Fruit fly (Drosophila melanogaster) whole organism, prepupa: ENCODE data around the gene CG15368.

Experiments used
- CG10631 ChIP-seq: fragments of 200-800 bp; sonication (Bioruptor generic); optimal IDR thresholded peaks from 2 replicates; lab custom pipeline; 2016; ENCODE audit warnings: missing biosample characterization, missing genetic modification characterization
- CG11294 ChIP-seq: fragments of 200-800 bp; sonication (Bioruptor generic); IDR thresholded peaks from 2 replicates; pipeline ENCODE4 v1.3.6; 2022; ENCODE audit warnings: missing biosample characterization, missing genetic modification characterization
- CG11762 ChIP-seq: fragments of 200-800 bp; sonication (Bioruptor generic); optimal IDR thresholded peaks from 3 replicates; lab custom pipeline; 2016; ENCODE audit warnings: missing biosample characterization, missing genetic modification characterization; ENCODE audit not compliant: insufficient read depth
- CG11902 ChIP-seq: fragments of 200-800 bp; sonication (Bioruptor generic); optimal IDR thresholded peaks from 3 replicates; lab custom pipeline; 2016; ENCODE audit warnings: missing biosample characterization, missing genetic modification characterization
- CG15336 ChIP-seq: fragments of 200-800 bp; sonication (Bioruptor generic); IDR thresholded peaks from 2 replicates; pipeline ENCODE4 v1.3.6; 2022; ENCODE audit warnings: missing biosample characterization, missing genetic modification characterization
- CG3032 ChIP-seq: fragments of 200-800 bp; optimal IDR thresholded peaks from 2 replicates; lab custom pipeline; 2019; ENCODE audit warnings: missing biosample characterization, mild to moderate bottlenecking, missing genetic modification characterization, moderate library complexity
- CG31627 ChIP-seq: fragments of 200-800 bp; sonication (Bioruptor generic); optimal IDR thresholded peaks from 3 replicates; lab custom pipeline; 2016; ENCODE audit warnings: missing biosample characterization, missing genetic modification characterization
- CG34406 ChIP-seq: fragments of 200-800 bp; sonication (Bioruptor generic); optimal IDR thresholded peaks from 3 replicates; lab custom pipeline; 2016; ENCODE audit warnings: missing biosample characterization, missing genetic modification characterization
- CG3919 ChIP-seq: fragments of 200-800 bp; sonication (Bioruptor generic); optimal IDR thresholded peaks from 3 replicates; lab custom pipeline; 2016; ENCODE audit warnings: missing biosample characterization, missing genetic modification characterization
- CG4318 ChIP-seq: fragments of 200-800 bp; sonication (Bioruptor generic); optimal IDR thresholded peaks from 3 replicates; lab custom pipeline; 2017; ENCODE audit warnings: missing biosample characterization, mild to moderate bottlenecking, missing genetic modification characterization
- CG6163 ChIP-seq: fragments of 200-800 bp; sonication (Bioruptor generic); IDR thresholded peaks from 3 replicates; pipeline ENCODE4 v1.3.6; 2022; ENCODE audit warnings: missing biosample characterization, missing genetic modification characterization
- CG6276 ChIP-seq: fragments of 200-800 bp; sonication (Bioruptor generic); optimal IDR thresholded peaks from 2 replicates; lab custom pipeline; 2017; ENCODE audit warnings: missing biosample characterization, mild to moderate bottlenecking, missing genetic modification characterization
- CG6792 ChIP-seq: fragments of 200-800 bp; sonication (Bioruptor generic); optimal IDR thresholded peaks from 3 replicates; lab custom pipeline; 2016; ENCODE audit warnings: missing biosample characterization, missing genetic modification characterization
- CG6808 ChIP-seq: fragments of 200-800 bp; sonication (Bioruptor generic); optimal IDR thresholded peaks from 3 replicates; lab custom pipeline; 2017; ENCODE audit warnings: missing biosample characterization, missing genetic modification characterization, mild to moderate bottlenecking, moderate library complexity, missing genetic modification reagents
- CG6854 ChIP-seq: fragments of 200-800 bp; sonication (Bioruptor generic); optimal IDR thresholded peaks from 2 replicates; lab custom pipeline; 2017; ENCODE audit warnings: missing biosample characterization, mild to moderate bottlenecking, missing genetic modification characterization
- CG7368 ChIP-seq: fragments of 200-800 bp; sonication (Bioruptor generic); optimal IDR thresholded peaks from 3 replicates; lab custom pipeline; 2016; ENCODE audit warnings: missing biosample characterization, missing genetic modification characterization
- CG8119 ChIP-seq: fragments of 200-800 bp; sonication (Bioruptor generic); IDR thresholded peaks from 3 replicates; pipeline ENCODE4 v1.3.6; 2022; ENCODE audit warnings: missing biosample characterization, missing genetic modification characterization
- CG8319 ChIP-seq: fragments of 200-800 bp; sonication (Bioruptor generic); optimal IDR thresholded peaks from 3 replicates; lab custom pipeline; 2016; ENCODE audit warnings: missing biosample characterization, missing genetic modification characterization
- CG8632 ChIP-seq: fragments of 200-800 bp; sonication (Bioruptor generic); optimal IDR thresholded peaks from 3 replicates; lab custom pipeline; 2016; ENCODE audit warnings: missing biosample characterization, missing genetic modification characterization
- Eip78C ChIP-seq: fragments of 200-800 bp; sonication (Bioruptor generic); peaks from one replicate; lab custom pipeline; 2016; ENCODE audit warnings: missing biosample characterization, missing genetic modification characterization
- Eip93F ChIP-seq: fragments of 200-800 bp; sonication (Bioruptor generic); optimal IDR thresholded peaks from 2 replicates; lab custom pipeline; 2016; ENCODE audit warnings: missing biosample characterization, mild to moderate bottlenecking, missing genetic modification characterization
- Ets96B ChIP-seq: fragments of 200-800 bp; optimal IDR thresholded peaks from 2 replicates; lab custom pipeline; 2019; ENCODE audit warnings: missing biosample characterization, mild to moderate bottlenecking, missing genetic modification characterization, moderate library complexity
- Gug ChIP-seq: fragments of 200-800 bp; sonication (Bioruptor generic); IDR thresholded peaks from 2 replicates; pipeline ENCODE4 v1.3.6; 2022; ENCODE audit warnings: missing biosample characterization, missing genetic modification characterization
- Hr39 ChIP-seq: fragments of 200-800 bp; sonication (Bioruptor generic); optimal IDR thresholded peaks from 2 replicates; lab custom pipeline; 2016; ENCODE audit warnings: missing biosample characterization, missing genetic modification characterization
- Lpt ChIP-seq: fragments of 200-800 bp; sonication (Bioruptor generic); optimal IDR thresholded peaks from 3 replicates; lab custom pipeline; 2016; ENCODE audit warnings: missing biosample characterization, missing genetic modification characterization
- Met ChIP-seq: fragments of 200-800 bp; sonication (Bioruptor generic); optimal IDR thresholded peaks from 3 replicates; lab custom pipeline; 2016; ENCODE audit warnings: missing biosample characterization, missing genetic modification characterization
- OdsH ChIP-seq: fragments of 200-800 bp; sonication (Bioruptor generic); optimal IDR thresholded peaks from 3 replicates; lab custom pipeline; 2016; ENCODE audit warnings: missing biosample characterization, missing genetic modification characterization
- Smox ChIP-seq: fragments of 200-800 bp; sonication (Bioruptor generic); optimal IDR thresholded peaks from 3 replicates; lab custom pipeline; 2016; ENCODE audit warnings: missing biosample characterization, missing genetic modification characterization
- Sox14 ChIP-seq: fragments of 200-800 bp; sonication (Bioruptor generic); optimal IDR thresholded peaks from 3 replicates; lab custom pipeline; 2016; ENCODE audit warnings: missing biosample characterization, missing genetic modification characterization
- Sox15 ChIP-seq: fragments of 200-800 bp; sonication (Bioruptor generic); optimal IDR thresholded peaks from 3 replicates; lab custom pipeline; 2016; ENCODE audit warnings: missing biosample characterization, missing genetic modification characterization
- cyc ChIP-seq: fragments of 200-800 bp; sonication (Bioruptor generic); optimal IDR thresholded peaks from 3 replicates; lab custom pipeline; 2016; ENCODE audit warnings: missing biosample characterization, missing genetic modification characterization
- dac ChIP-seq: fragments of 200-800 bp; sonication (Bioruptor generic); optimal IDR thresholded peaks from 2 replicates; lab custom pipeline; 2017; ENCODE audit warnings: missing biosample characterization, mild to moderate bottlenecking, missing genetic modification characterization
- dsx ChIP-seq: fragments of 200-800 bp; optimal IDR thresholded peaks from 3 replicates; lab custom pipeline; 2019; ENCODE audit warnings: missing biosample characterization, mild to moderate bottlenecking, missing genetic modification characterization, moderate library complexity; ENCODE audit not compliant: poor library complexity, severe bottlenecking
- eg ChIP-seq: fragments of 200-800 bp; sonication (Bioruptor generic); IDR thresholded peaks from 3 replicates; pipeline ENCODE4 v1.3.6; 2022; ENCODE audit warnings: missing biosample characterization, missing genetic modification characterization
- esn ChIP-seq: fragments of 200-800 bp; sonication (Bioruptor generic); optimal IDR thresholded peaks from 2 replicates; lab custom pipeline; 2016; ENCODE audit warnings: missing biosample characterization, mild to moderate bottlenecking, missing genetic modification characterization, moderate library complexity
- fd59A ChIP-seq: fragments of 200-800 bp; sonication (Bioruptor generic); optimal IDR thresholded peaks from 2 replicates; lab custom pipeline; 2017; ENCODE audit warnings: missing biosample characterization, mild to moderate bottlenecking, missing genetic modification characterization, missing genetic modification reagents
- fd85E ChIP-seq: fragments of 200-800 bp; sonication (Bioruptor generic); optimal IDR thresholded peaks from 3 replicates; lab custom pipeline; 2016; ENCODE audit warnings: missing biosample characterization, missing genetic modification characterization
- lz ChIP-seq: fragments of 200-800 bp; sonication (Bioruptor generic); optimal IDR thresholded peaks from 3 replicates; lab custom pipeline; 2016; ENCODE audit warnings: missing biosample characterization, missing genetic modification characterization
- pdm3 ChIP-seq: fragments of 200-800 bp; sonication (Bioruptor generic); optimal IDR thresholded peaks from 3 replicates; lab custom pipeline; 2016; ENCODE audit warnings: missing biosample characterization, missing genetic modification characterization
- salr ChIP-seq, 2 experiments: fragments of 200-800 bp; sonication (Bioruptor generic); optimal IDR thresholded peaks; 3 replicates each; lab custom pipeline; 2016 to 2018; ENCODE audit warnings: missing biosample characterization in 2 of 2, missing genetic modification characterization in 2 of 2, mild to moderate bottlenecking in 1 of 2
- spab ChIP-seq: fragments of 200-800 bp; sonication (Bioruptor generic); optimal IDR thresholded peaks from 2 replicates; lab custom pipeline; 2017; ENCODE audit warnings: missing biosample characterization, mild to moderate bottlenecking, missing genetic modification characterization, missing genetic modification reagents
- ss ChIP-seq, 2 experiments: fragments of 200-800 bp; sonication (Bioruptor generic); optimal IDR thresholded peaks; 2 replicates in 1 of 2; 3 replicates in 1 of 2; lab custom pipeline; 2017 to 2018; ENCODE audit warnings: mild to moderate bottlenecking in 2 of 2, missing biosample characterization in 2 of 2, missing genetic modification characterization in 2 of 2, moderate library complexity in 1 of 2
- svp ChIP-seq: fragments of 200-800 bp; sonication (Bioruptor generic); peaks from one replicate; lab custom pipeline; 2016; ENCODE audit warnings: missing biosample characterization, missing genetic modification characterization
- vri ChIP-seq: fragments of 200-800 bp; sonication (Bioruptor generic); optimal IDR thresholded peaks from 3 replicates; lab custom pipeline; 2016; ENCODE audit warnings: missing biosample characterization, mild to moderate bottlenecking, missing genetic modification characterization

Gene CG15368

DNA sequence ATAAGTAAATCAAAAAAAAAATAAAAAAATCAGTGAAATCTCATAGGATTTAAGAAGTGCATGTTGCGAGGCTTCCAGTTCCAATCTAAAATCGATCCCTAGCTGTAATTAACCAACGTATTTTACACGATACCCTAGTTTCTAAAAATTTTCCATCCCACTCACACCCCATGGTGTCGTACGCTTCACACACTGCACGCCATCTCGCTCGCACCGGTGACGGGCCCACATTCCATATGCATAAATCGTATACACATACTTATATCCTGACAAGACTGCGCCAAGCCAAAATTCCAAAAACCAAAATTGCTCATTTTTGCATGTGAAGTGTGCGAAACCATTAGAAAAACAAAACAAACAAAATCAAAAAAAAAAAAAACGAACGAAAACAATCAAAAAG lies 39.4 kb downstream of the CG15368 start:
- TF ChIP-seq CG11902 (GFP tag; lab: Kevin White, UChicago): no peak
- peak; percentile 11 for TF ChIP-seq esn (GFP tag; lab: Kevin White, UChicago)
- TF ChIP-seq svp: no peak
- no peak for TF ChIP-seq ss (GFP tag; optimal IDR thresholded peaks at IDR 0.05; lab: Kevin White, UChicago)
- TF ChIP-seq dac (GFP tag; lab: Kevin White, UChicago): no peak
- TF ChIP-seq CG6276: no peak
- TF ChIP-seq CG6163: no peak
- no peak for TF ChIP-seq CG10631
- TF ChIP-seq salr (GFP tag; optimal IDR thresholded peaks at IDR 0.05; lab: Kevin White, UChicago): no peak
- TF ChIP-seq fd85E: no peak
- TF ChIP-seq CG4318 (GFP tag; lab: Kevin White, UChicago): no peak
- TF ChIP-seq Gug (GFP tag; lab: Robert Waterston, UW): no peak
- no peak for TF ChIP-seq CG6808 (GFP tag; lab: Kevin White, UChicago)
- no peak for TF ChIP-seq CG15336 (GFP tag; lab: Robert Waterston, UW)
- peak; percentile 41 for TF ChIP-seq Eip78C (GFP tag; lab: Kevin White, UChicago)
- no peak for TF ChIP-seq CG3032 (tag; lab: Kevin White, UChicago)

DNA sequence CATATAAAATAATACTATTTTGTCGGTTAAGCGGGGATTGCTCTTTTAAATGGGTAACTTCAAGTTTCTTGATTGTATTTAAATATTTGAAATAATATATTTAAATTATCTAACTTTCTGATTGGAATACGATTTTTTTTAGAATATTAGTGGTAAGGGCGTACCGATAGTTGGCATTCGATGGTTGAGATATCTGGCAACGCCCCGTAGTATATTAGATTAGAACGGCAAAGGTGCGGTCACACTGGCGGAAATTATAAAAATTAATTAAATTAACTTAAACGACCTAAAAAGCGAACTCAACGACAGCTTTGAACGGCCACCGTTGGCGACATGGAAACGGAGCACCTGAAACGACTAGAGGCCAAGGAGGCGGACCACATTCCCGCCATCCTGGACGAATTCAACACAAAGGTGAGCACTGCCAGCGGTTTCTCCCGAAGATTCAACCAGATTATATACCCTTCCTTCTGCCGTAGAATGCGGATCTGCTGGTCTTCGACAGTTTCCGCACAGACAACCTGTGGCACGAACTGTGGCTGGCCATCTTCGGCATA lies 40.5 kb downstream of the CG15368 start, which contains the start of gene ric8a:
Gene ric8a, plus strand, starts transcription at position 205 of the 557 bp plus-strand sequence.
- TF ChIP-seq OdsH (peak; percentile 19), cyc (GFP tag; lab: Kevin White, UChicago) (no peak), Eip78C (GFP tag; lab: Kevin White, UChicago) (no peak), CG34406 (GFP tag; lab: Kevin White, UChicago) (no peak), CG8119 (no peak), CG31627 (GFP tag; lab: Kevin White, UChicago) (no peak), vri (GFP tag; lab: Kevin White, UChicago) (no peak), CG11902 (GFP tag; lab: Kevin White, UChicago) (no peak), CG8319 (GFP tag; lab: Kevin White, UChicago) (no peak), dac (GFP tag; lab: Kevin White, UChicago) (no peak), pdm3 (GFP tag; lab: Kevin White, UChicago) (no peak), fd59A (no peak), CG8632 (GFP tag; lab: Kevin White, UChicago) (no peak), CG7368 (GFP tag; lab: Kevin White, UChicago) (no peak), eg (GFP tag; lab: Robert Waterston, UW) (no peak), Lpt (GFP tag; lab: Kevin White, UChicago) (no peak), lz (GFP tag; lab: Kevin White, UChicago) (peak; percentile 40), Hr39 (GFP tag; lab: Kevin White, UChicago) (no peak), CG3032 (tag; lab: Kevin White, UChicago) (peak; percentile 34), CG11762 (GFP tag; lab: Kevin White, UChicago) (no peak), CG6163 (no peak), esn (GFP tag; lab: Kevin White, UChicago) (peak; percentile 21), Ets96B (tag; lab: Kevin White, UChicago) (no peak), CG3919 (peak; percentile 10), spab (no peak), Sox14 (peak; percentile 48), Gug (GFP tag; lab: Robert Waterston, UW) (no peak), Sox15 (GFP tag; lab: Kevin White, UChicago) (no peak), CG6792 (GFP tag; lab: Kevin White, UChicago) (no peak), Eip93F (GFP tag; lab: Kevin White, UChicago) (no peak), fd85E (no peak), CG6854 (no peak), salr (GFP tag; optimal IDR thresholded peaks at IDR 0.05; lab: Kevin White, UChicago) (no peak), CG4318 (GFP tag; lab: Kevin White, UChicago) (no peak), Met (GFP tag; lab: Kevin White, UChicago) (no peak), CG11294 (GFP tag; lab: Robert Waterston, UW) (no peak), Smox (no peak), dsx (GFP tag; lab: Kevin White, UChicago) (no peak)
